Fruit fly (Drosophila melanogaster): ENCODE results near the gene Mst87F.

dm6 chr3R:13810308-13810707 is 17.5 kb downstream of the Mst87F start:
- TF ChIP-seq Abd-B (GFP tag; optimal IDR thresholded peaks at IDR 0.05) (no peak), usp (GFP tag; optimal IDR thresholded peaks at IDR 0.05) (no peak), h (GFP tag; optimal IDR thresholded peaks at IDR 0.05) (no peak), ey (GFP tag; optimal IDR thresholded peaks at IDR 0.05) (no peak)
